Worm (Caenorhabditis elegans) whole organism, L3 larva: ENCODE data around the gene F02E11.3.

ENCODE experiments used
- ceh-82 ChIP-seq: fragments of 150-350 bp; optimal IDR thresholded peaks from 2 replicates; lab custom pipeline; 2014; ENCODE audit warnings: missing biosample characterization, missing genetic modification characterization
- daf-12 ChIP-seq: fragments of 150-350 bp; optimal IDR thresholded peaks from 2 replicates; lab custom pipeline; 2014; ENCODE audit warnings: missing biosample characterization, missing genetic modification reagents, missing genetic modification characterization
- fos-1 ChIP-seq: fragments of 150-350 bp; optimal IDR thresholded peaks from 2 replicates; lab custom pipeline; 2014; ENCODE audit warnings: missing biosample characterization, missing genetic modification characterization
- lin-15B ChIP-seq: fragments of 150-350 bp; optimal IDR thresholded peaks from 2 replicates; lab custom pipeline; 2014; ENCODE audit warnings: missing biosample characterization, missing genetic modification characterization

DNA sequence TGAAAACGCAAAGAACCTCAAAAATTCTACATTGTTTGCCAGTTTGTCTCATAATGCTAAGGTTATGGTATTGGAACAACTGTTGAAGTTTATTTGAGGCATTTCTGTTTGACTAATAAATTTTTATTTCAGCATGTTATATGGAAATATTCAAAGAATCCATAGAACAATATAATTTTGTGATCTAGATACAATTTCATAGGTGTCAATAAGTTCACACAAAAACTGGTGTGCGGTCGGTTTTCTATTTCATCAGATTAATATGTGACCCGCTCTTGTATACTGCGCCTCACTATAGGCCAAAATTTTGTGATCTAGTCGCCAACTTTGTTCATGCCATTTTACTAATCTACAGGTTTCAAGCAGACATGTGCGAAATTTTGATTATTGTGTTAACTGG, 24.6 kb upstream of the F02E11.3 start, which contains the start of gene btb-22:
- no peak for TF ChIP-seq daf-12 (tag; lab: Kevin White, UChicago)
- no peak for TF ChIP-seq ceh-82
- TF ChIP-seq fos-1 (tag; lab: Kevin White, UChicago) = no peak
- no peak for TF ChIP-seq lin-15B (tag; lab: Kevin White, UChicago)
